Worm (Caenorhabditis elegans) whole organism, mixed stage, embryonic: Measurements from ENCODE around the gene misc-1.

Source experiments
- lsy-2 ChIP-seq: fragments of 150-350 bp; optimal IDR thresholded peaks from 2 replicates; lab custom pipeline; 2014; ENCODE audit warnings: missing biosample characterization, missing genetic modification characterization
- nhr-28 ChIP-seq: fragments of 150-350 bp; optimal IDR thresholded peaks from 2 replicates; lab custom pipeline; 2014; ENCODE audit warnings: missing biosample characterization, missing genetic modification characterization
- sem-2 ChIP-seq: fragments of 200-800 bp; sonication (Bioruptor generic); optimal IDR thresholded peaks from 2 replicates; lab custom pipeline; 2018; ENCODE audit warnings: mild to moderate bottlenecking, missing genetic modification characterization, missing compliant biosample characterization
- unc-62 ChIP-seq: fragments of 150-350 bp; optimal IDR thresholded peaks from 2 replicates; lab custom pipeline; 2014; ENCODE audit warnings: missing biosample characterization, missing genetic modification reagents, missing genetic modification characterization

DNA sequence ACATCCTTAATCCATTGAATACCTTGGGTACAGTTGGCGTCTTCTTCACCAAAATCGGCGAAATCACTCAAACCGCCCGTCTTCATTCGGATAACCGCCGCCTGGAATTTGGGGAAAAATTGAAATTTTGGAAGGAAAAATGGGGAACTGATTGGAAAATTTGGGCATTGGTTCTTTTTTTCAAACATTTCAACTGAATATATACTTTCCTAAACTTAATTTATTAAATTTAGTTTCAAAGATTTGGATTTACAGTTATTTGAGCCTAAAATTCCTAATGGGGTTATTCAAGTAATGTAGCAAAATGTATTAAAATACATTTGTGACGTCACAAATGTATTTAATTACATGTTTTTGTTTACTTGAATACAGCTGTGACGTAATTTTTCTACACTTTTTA, 48.7 kb upstream of the misc-1 start, which contains the start of gene laat-1:
- TF ChIP-seq lsy-2 (tag; lab: Kevin White, UChicago) = no peak
- TF ChIP-seq nhr-28 (tag; lab: Kevin White, UChicago) = no peak
- TF ChIP-seq sem-2 = no peak
- TF ChIP-seq unc-62 (GFP tag; lab: Kevin White, UChicago) = no peak
